Fruit fly (Drosophila melanogaster): Measurements from ENCODE around the gene Sfp33A2.

DNA sequence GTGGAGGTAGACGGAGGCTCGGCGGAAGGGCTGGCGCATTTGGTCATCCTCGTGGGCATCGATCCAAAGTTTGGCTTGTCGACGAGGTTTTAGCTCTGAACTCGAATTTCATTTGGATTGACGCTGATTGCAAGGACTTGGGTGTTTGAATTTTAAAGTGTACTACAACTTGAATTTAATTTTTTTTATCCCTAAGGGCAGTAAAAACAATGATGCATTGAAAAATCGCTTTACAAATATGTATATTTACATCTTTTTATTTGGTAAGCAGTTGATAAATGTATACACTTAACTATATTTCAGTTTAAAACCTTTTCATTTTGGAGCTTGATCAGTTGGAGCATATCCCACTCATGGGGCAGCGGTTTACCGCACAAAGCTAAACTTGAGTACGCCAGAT is 45.2 kb upstream of the Sfp33A2 start, which contains the start of gene Tsp33B:
- no peak for TF ChIP-seq CTCF (optimal IDR thresholded peaks at IDR 0.05)
- no peak for TF ChIP-seq CG8478 (optimal IDR thresholded peaks at IDR 0.05)

All from S2 (cell line).